Worm (Caenorhabditis elegans): Measurements from ENCODE around the gene mif-4.

DNA sequence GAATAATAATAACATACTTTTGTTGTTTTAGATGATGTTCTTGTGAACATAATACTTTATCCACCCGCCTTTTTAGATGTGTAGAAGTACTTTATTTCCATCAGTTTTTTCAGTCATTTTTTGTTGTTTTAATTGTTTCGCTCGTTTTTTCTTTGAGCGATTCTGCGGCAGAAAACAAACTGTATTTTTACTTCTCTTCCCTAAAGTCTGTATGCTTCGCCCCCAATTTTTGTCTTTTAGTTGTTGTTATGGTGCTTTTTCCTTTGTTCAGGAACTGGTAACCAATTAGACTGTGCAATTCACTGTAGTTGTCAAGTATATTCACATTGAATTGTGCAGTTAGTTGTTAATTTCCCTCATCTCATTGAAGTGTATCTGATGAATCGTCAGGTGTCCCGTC, 10.0 kb downstream of the mif-4 start:
- TF ChIP-seq elt-1 (tag; optimal IDR thresholded peaks at IDR 0.05; ENCODE audit: borderline replicate concordance, insufficient read depth): no peak
- TF ChIP-seq unc-62 (GFP tag; optimal IDR thresholded peaks at IDR 0.05): no peak
- TF ChIP-seq nhr-237 (tag; optimal IDR thresholded peaks at IDR 0.05): no peak
- no peak for TF ChIP-seq sem-2 (GFP tag; optimal IDR thresholded peaks at IDR 0.05)
- TF ChIP-seq mep-1 (tag; optimal IDR thresholded peaks at IDR 0.05): no peak
- no peak for TF ChIP-seq zip-8 (tag; optimal IDR thresholded peaks at IDR 0.05)
- no peak for TF ChIP-seq lin-13 (tag; optimal IDR thresholded peaks at IDR 0.05)
- TF ChIP-seq nhr-2 (tag; optimal IDR thresholded peaks at IDR 0.05): no peak
- TF ChIP-seq ceh-83 (GFP tag; optimal IDR thresholded peaks at IDR 0.05): no peak
- TF ChIP-seq unc-120 (tag; optimal IDR thresholded peaks at IDR 0.05; ENCODE audit: poor library complexity, severe bottlenecking): no peak
- no peak for TF ChIP-seq hlh-1 (tag; optimal IDR thresholded peaks at IDR 0.05)
- no peak for TF ChIP-seq snpc-4 (tag; optimal IDR thresholded peaks at IDR 0.05)
